Fruit fly (Drosophila melanogaster) whole organism, embryonic: ENCODE results near the gene CCDC53.

ENCODE experiments used
- Bgb ChIP-seq: fragments of 200-800 bp; sonication (Bioruptor generic); IDR thresholded peaks from 2 replicates; pipeline ENCODE4 v1.3.6; 2022; ENCODE audit warnings: missing biosample characterization, missing genetic modification characterization; ENCODE audit not compliant: partially characterized antibody
- CG10321 ChIP-seq: fragments of 200-800 bp; sonication (Bioruptor generic); IDR thresholded peaks from 2 replicates; pipeline ENCODE4 v1.3.6; 2022; ENCODE audit warnings: missing biosample characterization, missing genetic modification characterization
- CG13123 ChIP-seq: fragments of 200-800 bp; sonication (Bioruptor generic); optimal IDR thresholded peaks from 2 replicates; lab custom pipeline; 2016; ENCODE audit warnings: missing biosample characterization, missing genetic modification characterization
- CG14050 ChIP-seq: fragments of 200-800 bp; sonication (Bioruptor generic); IDR thresholded peaks from 3 replicates; pipeline ENCODE4 v1.3.6; 2022; ENCODE audit warnings: missing biosample characterization, missing genetic modification characterization
- CG14710 ChIP-seq: fragments of 200-800 bp; sonication (Bioruptor generic); optimal IDR thresholded peaks from 3 replicates; lab custom pipeline; 2019; ENCODE audit warnings: missing biosample characterization, mild to moderate bottlenecking, missing genetic modification characterization, moderate library complexity
- CG14965 ChIP-seq: fragments of 200-800 bp; sonication (Bioruptor generic); optimal IDR thresholded peaks from 2 replicates; lab custom pipeline; 2016; ENCODE audit warnings: missing biosample characterization, missing genetic modification characterization, borderline replicate concordance
- CG15696 ChIP-seq: fragments of 200-800 bp; sonication (Bioruptor generic); optimal IDR thresholded peaks from 2 replicates; lab custom pipeline; 2019; ENCODE audit warnings: missing biosample characterization, mild to moderate bottlenecking, missing genetic modification characterization, moderate library complexity
- CG1792 ChIP-seq: fragments of 200-800 bp; sonication (Bioruptor generic); optimal IDR thresholded peaks from 2 replicates; lab custom pipeline; 2016; ENCODE audit warnings: missing biosample characterization, missing genetic modification characterization
- CG2678 ChIP-seq: fragments of 200-800 bp; sonication (Bioruptor generic); optimal IDR thresholded peaks from 3 replicates; lab custom pipeline; 2019; ENCODE audit warnings: missing biosample characterization, mild to moderate bottlenecking, missing genetic modification characterization, moderate library complexity
- CG30020 ChIP-seq: fragments of 200-800 bp; optimal IDR thresholded peaks from 2 replicates; lab custom pipeline; 2019; ENCODE audit warnings: missing biosample characterization, mild to moderate bottlenecking, missing genetic modification characterization, moderate library complexity
- CG33557 ChIP-seq: fragments of 200-800 bp; sonication (Bioruptor generic); optimal IDR thresholded peaks from 2 replicates; lab custom pipeline; 2019; ENCODE audit warnings: missing biosample characterization, mild to moderate bottlenecking, missing genetic modification characterization, moderate library complexity
- CG4707 ChIP-seq: fragments of 200-800 bp; sonication (Bioruptor generic); optimal IDR thresholded peaks from 2 replicates; lab custom pipeline; 2018; ENCODE audit warnings: missing biosample characterization, mild to moderate bottlenecking, missing genetic modification characterization, moderate library complexity
- CG4854 ChIP-seq: fragments of 200-800 bp; sonication (Bioruptor generic); optimal IDR thresholded peaks from 2 replicates; lab custom pipeline; 2016; ENCODE audit warnings: missing biosample characterization, missing genetic modification characterization, inconsistent platforms
- CG6791 ChIP-seq: fragments of 200-800 bp; sonication (Bioruptor generic); IDR thresholded peaks from 3 replicates; pipeline ENCODE4 v1.3.6; 2022; ENCODE audit warnings: missing biosample characterization, missing genetic modification characterization; ENCODE audit not compliant: partially characterized antibody
- CG7786 ChIP-seq: fragments of 200-800 bp; sonication (Bioruptor generic); optimal IDR thresholded peaks from 2 replicates; lab custom pipeline; 2016; ENCODE audit warnings: missing biosample characterization, missing genetic modification characterization
- CG9797 ChIP-seq: fragments of 200-800 bp; sonication (Bioruptor generic); optimal IDR thresholded peaks from 3 replicates; lab custom pipeline; 2018; ENCODE audit warnings: missing biosample characterization, mild to moderate bottlenecking, missing genetic modification characterization
- CHES-1-like ChIP-seq: fragments of 200-800 bp; sonication (Bioruptor generic); optimal IDR thresholded peaks from 2 replicates; lab custom pipeline; 2016; ENCODE audit warnings: missing biosample characterization, missing genetic modification characterization
- CrebB ChIP-seq: fragments of 200-800 bp; sonication (Bioruptor generic); optimal IDR thresholded peaks from 3 replicates; lab custom pipeline; 2018; ENCODE audit warnings: missing biosample characterization, mild to moderate bottlenecking, missing genetic modification characterization
- Dll ChIP-seq: fragments of 200-800 bp; sonication (Bioruptor generic); IDR thresholded peaks from 4 replicates; pipeline ENCODE4 v1.3.6; 2022; ENCODE audit warnings: missing biosample characterization, missing genetic modification characterization; ENCODE audit not compliant: partially characterized antibody
- ERR ChIP-seq: fragments of 200-800 bp; sonication (Bioruptor generic); optimal IDR thresholded peaks from 2 replicates; lab custom pipeline; 2016; ENCODE audit warnings: missing biosample characterization, missing genetic modification characterization
- Ets97D ChIP-seq: fragments of 200-800 bp; sonication (Bioruptor generic); optimal IDR thresholded peaks from 3 replicates; lab custom pipeline; 2016; ENCODE audit warnings: missing biosample characterization, missing genetic modification characterization
- Fer3 ChIP-seq: fragments of 200-800 bp; sonication (Bioruptor generic); optimal IDR thresholded peaks from 2 replicates; lab custom pipeline; 2018; ENCODE audit warnings: missing biosample characterization, mild to moderate bottlenecking, missing genetic modification characterization, moderate library complexity
- GATAe ChIP-seq: fragments of 200-800 bp; sonication (Bioruptor generic); conservative IDR thresholded peaks from 2 replicates; pipeline ENCODE4 v1.3.6; 2022; ENCODE audit warnings: missing biosample characterization, missing genetic modification characterization
- Gug ChIP-seq: fragments of 200-800 bp; sonication (Bioruptor generic); IDR thresholded peaks from 4 replicates; pipeline ENCODE4 v1.3.6; 2022; ENCODE audit warnings: missing biosample characterization, missing genetic modification characterization
- HmgZ ChIP-seq: fragments of 200-800 bp; sonication (Bioruptor generic); optimal IDR thresholded peaks from 2 replicates; lab custom pipeline; 2018; ENCODE audit warnings: missing biosample characterization, mild to moderate bottlenecking, missing genetic modification characterization
- Lim3 ChIP-seq: fragments of 200-800 bp; sonication (Bioruptor generic); IDR thresholded peaks from 2 replicates; pipeline ENCODE4 v1.3.6; 2022; ENCODE audit warnings: missing biosample characterization, missing genetic modification characterization
- Pdp1 ChIP-seq, 2 experiments: fragments of 200-800 bp; sonication (Bioruptor generic); optimal IDR thresholded peaks; 3 replicates each; lab custom pipeline; 2016; ENCODE audit warnings: missing biosample characterization in 2 of 2, missing genetic modification characterization in 2 of 2, mild to moderate bottlenecking in 1 of 2, moderate library complexity in 1 of 2
- Ravus ChIP-seq: fragments of 200-800 bp; sonication (Bioruptor generic); IDR thresholded peaks from 2 replicates; pipeline ENCODE4 v1.3.6; 2022; ENCODE audit warnings: missing biosample characterization, missing genetic modification characterization
- Rx ChIP-seq: fragments of 200-800 bp; sonication (Bioruptor generic); IDR thresholded peaks from 2 replicates; pipeline ENCODE4 v1.3.6; 2022; ENCODE audit warnings: missing biosample characterization, missing genetic modification characterization
- Scr ChIP-seq: fragments of 200-800 bp; sonication (Bioruptor generic); IDR thresholded peaks from 2 replicates; pipeline ENCODE4 v1.3.6; 2022; ENCODE audit warnings: missing biosample characterization, missing genetic modification characterization; ENCODE audit not compliant: partially characterized antibody
- Spps ChIP-seq: fragments of 200-800 bp; sonication (Bioruptor generic); optimal IDR thresholded peaks from 2 replicates; lab custom pipeline; 2018; ENCODE audit warnings: missing biosample characterization, mild to moderate bottlenecking, missing genetic modification characterization
- Sry-δ ChIP-seq: fragments of 200-800 bp; sonication (Bioruptor generic); optimal IDR thresholded peaks from 2 replicates; lab custom pipeline; 2016; ENCODE audit warnings: missing biosample characterization, missing genetic modification characterization
- Stat92E ChIP-seq, 3 experiments: fragments of >200 bp in 2 of 3; fragments of 200-800 bp in 1 of 3; sonication (Bioruptor generic) in 1 of 3; optimal IDR thresholded peaks; 2 replicates each; lab custom pipeline; 2017 to 2019; ENCODE audit warnings: missing biosample characterization in 3 of 3, missing genetic modification characterization in 3 of 3, mild to moderate bottlenecking in 1 of 3, moderate library complexity in 1 of 3
- Usf ChIP-seq: fragments of 200-800 bp; sonication (Bioruptor generic); optimal IDR thresholded peaks from 2 replicates; lab custom pipeline; 2017; ENCODE audit warnings: missing genotype, missing biosample characterization, missing genetic modification characterization
- aop ChIP-seq: fragments of 200-800 bp; sonication (Bioruptor generic); IDR thresholded peaks from 2 replicates; pipeline ENCODE4 v1.3.6; 2022; ENCODE audit warnings: missing biosample characterization, missing genetic modification characterization
- ato ChIP-seq: fragments of 200-800 bp; sonication (Bioruptor generic); IDR thresholded peaks from 2 replicates; pipeline ENCODE4 v1.3.6; 2022; ENCODE audit warnings: missing biosample characterization, missing genetic modification characterization; ENCODE audit not compliant: partially characterized antibody
- bigmax ChIP-seq: fragments of 200-800 bp; sonication (Bioruptor generic); optimal IDR thresholded peaks from 2 replicates; lab custom pipeline; 2018; ENCODE audit warnings: missing biosample characterization, mild to moderate bottlenecking, missing genetic modification characterization
- dysf ChIP-seq: fragments of 200-800 bp; sonication (Bioruptor generic); IDR thresholded peaks from 3 replicates; pipeline ENCODE4 v1.3.6; 2022; ENCODE audit warnings: missing biosample characterization, missing genetic modification characterization
- emc ChIP-seq: fragments of 200-800 bp; sonication (Bioruptor generic); optimal IDR thresholded peaks from 2 replicates; lab custom pipeline; 2016; ENCODE audit warnings: missing biosample characterization, missing genetic modification characterization
- her ChIP-seq: fragments of 200-800 bp; sonication (Bioruptor generic); optimal IDR thresholded peaks from 2 replicates; lab custom pipeline; 2016; ENCODE audit warnings: missing biosample characterization, missing genetic modification characterization
- ind ChIP-seq: fragments of 200-800 bp; sonication (Bioruptor generic); optimal IDR thresholded peaks from 3 replicates; lab custom pipeline; 2016; ENCODE audit warnings: missing biosample characterization, missing genetic modification characterization
- jing ChIP-seq: fragments of 200-800 bp; sonication (Bioruptor generic); optimal IDR thresholded peaks from 2 replicates; lab custom pipeline; 2018; ENCODE audit warnings: missing biosample characterization, mild to moderate bottlenecking, missing genetic modification characterization
- mirr ChIP-seq: fragments of 200-800 bp; sonication (Bioruptor generic); optimal IDR thresholded peaks from 3 replicates; lab custom pipeline; 2018; ENCODE audit warnings: missing biosample characterization, mild to moderate bottlenecking, missing genetic modification characterization
- peb ChIP-seq: fragments of 200-800 bp; sonication (Bioruptor generic); IDR thresholded peaks from 2 replicates; pipeline ENCODE4 v1.3.6; 2022; ENCODE audit warnings: missing biosample characterization, missing genetic modification characterization
- psq ChIP-seq: fragments of 200-800 bp; sonication (Bioruptor generic); optimal IDR thresholded peaks from 2 replicates; lab custom pipeline; 2017; ENCODE audit warnings: missing biosample characterization, missing genetic modification characterization
- ssp ChIP-seq: fragments of 200-800 bp; sonication (Bioruptor generic); IDR thresholded peaks from 2 replicates; pipeline ENCODE4 v1.3.6; 2022; ENCODE audit warnings: missing biosample characterization, missing genetic modification characterization
- ttk ChIP-seq: fragments of 200-800 bp; sonication (Bioruptor generic); IDR thresholded peaks from 2 replicates; pipeline ENCODE4 v2.1.2; 2022; ENCODE audit warnings: missing biosample characterization, missing genetic modification characterization
- twi ChIP-seq: fragments of 200-800 bp; optimal IDR thresholded peaks from 2 replicates; lab custom pipeline; 2019; ENCODE audit warnings: missing biosample characterization, mild to moderate bottlenecking, missing genetic modification characterization, moderate library complexity
- zen2 ChIP-seq: fragments of 200-800 bp; sonication (Bioruptor generic); IDR thresholded peaks from 3 replicates; pipeline ENCODE4 v1.3.6; 2022; ENCODE audit warnings: missing biosample characterization, missing genetic modification characterization; ENCODE audit not compliant: partially characterized antibody
- zfh2 ChIP-seq: fragments of 200-800 bp; sonication (Bioruptor generic); optimal IDR thresholded peaks from 2 replicates; lab custom pipeline; 2016; ENCODE audit warnings: missing biosample characterization, missing genetic modification characterization

CCDC53 gene

DNA sequence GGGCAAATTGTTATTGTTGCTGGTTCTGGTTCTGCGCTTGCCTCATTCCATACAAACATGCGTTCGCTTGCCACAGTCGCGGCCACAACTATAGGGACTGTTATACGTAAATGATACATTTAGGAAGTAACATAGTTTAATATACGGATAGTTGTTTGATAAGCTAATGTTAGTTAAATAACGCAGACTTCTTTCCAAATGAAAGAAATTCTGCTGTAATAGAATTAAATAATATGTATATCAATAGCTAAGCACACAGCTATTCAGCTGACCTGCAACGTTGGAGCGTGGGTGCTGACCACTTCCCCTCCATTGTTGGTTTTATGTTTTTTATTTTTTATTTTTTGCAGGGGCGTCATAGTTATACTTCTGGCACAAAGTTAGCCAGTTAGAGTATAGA is 6.2 kb upstream of the CCDC53 start (continued):
- TF ChIP-seq Sry-δ (peak; percentile 10), CG13123 (no peak), psq (no peak), ttk (GFP tag; lab: Robert Waterston, UW) (peak; percentile 45; the same call in 1 of the 2 replicates), CHES-1-like (GFP tag; lab: Kevin White, UChicago) (no peak), CG6791 (GFP tag; lab: Robert Waterston, UW) (no peak), jing (no peak), Usf (no peak), CG14050 (GFP tag; lab: Robert Waterston, UW) (peak; percentile 50; the same call in 1 of the 3 replicates), Pdp1 (GFP tag; optimal IDR thresholded peaks at IDR 0.05; lab: Kevin White, UChicago) (peak; percentile 36 to 39), Stat92E (GFP tag; optimal IDR thresholded peaks at IDR 0.05; lab: Kevin White, UChicago) (no peak), CrebB (tag; lab: Kevin White, UChicago) (peak; percentile 40), ind (GFP tag; lab: Kevin White, UChicago) (peak; percentile 51), bigmax (GFP tag; lab: Kevin White, UChicago) (no peak), Lim3 (GFP tag; lab: Robert Waterston, UW) (no peak), CG14710 (tag; lab: Kevin White, UChicago) (peak; percentile 36), her (GFP tag; lab: Kevin White, UChicago) (peak; percentile 28), CG30020 (tag; lab: Kevin White, UChicago) (no peak), Spps (no peak), ato (GFP tag; lab: Robert Waterston, UW) (no peak), emc (no peak), CG15696 (tag; lab: Kevin White, UChicago) (peak; percentile 36), zfh2 (GFP tag; lab: Kevin White, UChicago) (no peak), Dll (GFP tag; lab: Robert Waterston, UW) (no peak), ERR (GFP tag; lab: Kevin White, UChicago) (no peak), GATAe (GFP tag; lab: Robert Waterston, UW) (no peak), CG1792 (GFP tag; lab: Kevin White, UChicago) (no peak), dysf (GFP tag; lab: Robert Waterston, UW) (peak; percentile 74), mirr (GFP tag; lab: Kevin White, UChicago) (no peak), Bgb (GFP tag; lab: Robert Waterston, UW) (no peak), zen2 (GFP tag; lab: Robert Waterston, UW) (no peak), Scr (GFP tag; lab: Robert Waterston, UW) (no peak), CG2678 (peak; percentile 72), twi (tag; lab: Kevin White, UChicago) (no peak), Ravus (no peak; the same call in 1 of the 2 replicates), CG4707 (GFP tag; lab: Kevin White, UChicago) (peak; percentile 35), CG10321 (no peak), HmgZ (tag; lab: Kevin White, UChicago) (peak; percentile 48), CG33557 (GFP tag; lab: Kevin White, UChicago) (no peak), peb (GFP tag; lab: Robert Waterston, UW) (0 out of 2 replicates have a peak, but pooled peaks have one; percentile 17), CG14965 (GFP tag; lab: Kevin White, UChicago) (no peak), Fer3 (peak; percentile 62), CG9797 (GFP tag; lab: Kevin White, UChicago) (no peak), CG4854 (no peak), Gug (GFP tag; lab: Robert Waterston, UW) (0 out of 4 replicates have a peak, but pooled peaks have one; percentile 7), Ets97D (GFP tag; lab: Kevin White, UChicago) (no peak), CG7786 (GFP tag; lab: Kevin White, UChicago) (no peak), aop (GFP tag; lab: Robert Waterston, UW) (no peak), Rx (peak; percentile 25; the same call in 1 of the 2 replicates), ssp (GFP tag; lab: Robert Waterston, UW) (peak; percentile 31; the same call in 1 of the 2 replicates)
